Fruit fly (Drosophila melanogaster): ENCODE data around the gene opa.
A peak's percentile ranks its signal among the peaks of the same experiment; 100 is the strongest.

DNA sequence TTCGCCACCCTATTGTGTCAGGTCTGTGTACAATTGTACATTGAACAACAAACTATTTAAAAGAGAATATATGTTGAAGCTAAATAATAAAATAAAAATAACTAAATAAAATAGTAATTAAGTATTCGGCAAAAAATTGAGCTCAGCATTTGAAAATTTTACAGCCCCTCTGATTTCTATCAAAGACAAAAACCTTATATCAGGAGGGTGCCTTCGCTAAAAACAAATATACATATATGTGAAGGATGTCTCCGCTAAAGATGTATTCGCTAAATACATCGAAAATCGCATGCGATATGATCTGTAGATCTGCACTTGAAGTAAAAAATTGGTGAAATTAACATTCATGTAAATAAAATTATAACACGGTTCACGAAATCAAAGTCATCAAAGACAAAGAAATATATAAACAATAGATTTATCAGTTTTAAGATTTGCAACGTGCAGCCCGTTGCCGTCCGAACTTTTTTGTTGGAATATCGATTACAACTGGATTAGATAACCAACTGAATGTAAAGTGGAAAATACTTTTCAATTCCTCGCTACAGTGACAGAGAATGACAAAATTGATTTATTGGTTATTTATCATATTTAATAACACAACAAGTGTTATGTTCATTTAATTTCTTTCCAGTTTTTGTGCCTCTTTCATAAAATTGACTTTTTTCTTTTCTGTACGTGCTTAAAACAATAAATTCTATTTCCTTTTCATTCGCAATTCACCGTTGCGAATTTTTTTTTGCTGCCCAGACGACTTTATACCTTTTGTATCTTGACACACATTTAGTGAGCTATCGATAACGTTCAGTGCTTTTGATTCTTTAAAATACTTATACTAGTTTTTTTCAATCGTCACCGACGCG is 53.4 kb downstream of the opa start, which contains the start of gene Gnf1:
- peak; percentile 39 to 69 for TF ChIP-seq CTCF (optimal IDR thresholded peaks at IDR 0.05)
- no peak for TF ChIP-seq CG8478 (optimal IDR thresholded peaks at IDR 0.05)

Data from S2 (cell line).